Worm (Caenorhabditis elegans) whole organism, midembryonic: Measurements from ENCODE around the gene cab-1.

Source experiments
- T22C8.4 ChIP-seq: fragments of 200-800 bp; sonication (Bioruptor generic); IDR thresholded peaks from 2 replicates; pipeline ENCODE4 v1.3.6; 2022; ENCODE audit warnings: missing genetic modification characterization, missing compliant biosample characterization
- cog-1 ChIP-seq: sonication (generic microtip); optimal IDR thresholded peaks from 2 replicates; lab custom pipeline; 2016; ENCODE audit warnings: missing genetic modification characterization, missing compliant biosample characterization
- flt-1 ChIP-seq: fragments of 200-800 bp; sonication (Bioruptor generic); IDR thresholded peaks from 2 replicates; pipeline ENCODE4 v1.3.6; 2022; ENCODE audit warnings: missing genetic modification characterization, missing compliant biosample characterization
- klf-2 ChIP-seq: fragments of 200-800 bp; sonication (Bioruptor generic); conservative IDR thresholded peaks from 2 replicates; pipeline ENCODE4 v1.3.6; 2022; ENCODE audit warnings: missing genetic modification reagents, missing genetic modification characterization, missing compliant biosample characterization
- med-1 ChIP-seq: sonication (generic microtip); optimal IDR thresholded peaks from 2 replicates; lab custom pipeline; 2017; ENCODE audit warnings: missing genetic modification characterization, mild to moderate bottlenecking, missing compliant biosample characterization, antibody characterized with exemption, missing genetic modification reagents; ENCODE audit not compliant: insufficient read depth
- ref-1 ChIP-seq: fragments of 200-800 bp; sonication (Bioruptor generic); conservative IDR thresholded peaks from 2 replicates; pipeline ENCODE4 v1.3.6; 2022; ENCODE audit warnings: missing genetic modification reagents, missing genetic modification characterization, missing compliant biosample characterization
- tab-1 ChIP-seq: fragments of 200-800 bp; sonication (Bioruptor generic); IDR thresholded peaks from 2 replicates; pipeline ENCODE4 v1.3.6; 2022; ENCODE audit warnings: missing genetic modification characterization, missing compliant biosample characterization
- ztf-23 ChIP-seq: fragments of 200-800 bp; sonication (Bioruptor generic); IDR thresholded peaks from 2 replicates; pipeline ENCODE4 v1.3.6; 2022; ENCODE audit warnings: missing genetic modification reagents, missing genetic modification characterization, missing compliant biosample characterization
- ztf-29 ChIP-seq: fragments of 200-800 bp; sonication (Bioruptor generic); IDR thresholded peaks from 2 replicates; pipeline ENCODE4 v1.3.6; 2022; ENCODE audit warnings: missing genetic modification reagents, missing genetic modification characterization, missing compliant biosample characterization

cab-1 gene

DNA sequence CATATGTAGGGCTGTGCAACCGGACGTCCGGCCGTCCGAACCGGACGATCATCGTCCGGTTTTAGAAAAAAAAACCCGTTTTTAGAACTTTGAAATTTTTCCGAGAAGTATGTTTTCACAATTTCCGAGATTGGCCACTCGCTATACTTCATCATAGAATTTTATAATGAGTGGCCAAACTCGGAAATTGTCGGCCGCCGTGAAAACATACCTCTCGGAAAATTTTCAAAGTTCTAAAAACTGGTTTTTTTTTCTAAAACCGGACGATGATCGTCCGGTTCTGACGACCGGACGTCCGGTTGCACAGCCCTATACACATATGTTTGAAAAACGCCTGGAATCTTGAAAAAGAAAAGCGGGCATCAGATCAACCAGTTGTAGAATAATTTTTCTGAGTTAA, 14.4 kb upstream of the cab-1 start:
- TF ChIP-seq ref-1 (GFP tag; lab: Robert Waterston, UW) (no peak), med-1 (GFP tag; lab: Kevin White, UChicago) (no peak), klf-2 (GFP tag; lab: Robert Waterston, UW) (no peak), cog-1 (tag; lab: Kevin White, UChicago) (no peak), tab-1 (GFP tag; lab: Robert Waterston, UW) (no peak), flt-1 (GFP tag; lab: Robert Waterston, UW) (no peak), ztf-29 (GFP tag; lab: Robert Waterston, UW) (no peak), ztf-23 (GFP tag; lab: Robert Waterston, UW) (no peak), T22C8.4 (GFP tag; lab: Robert Waterston, UW) (no peak)

DNA sequence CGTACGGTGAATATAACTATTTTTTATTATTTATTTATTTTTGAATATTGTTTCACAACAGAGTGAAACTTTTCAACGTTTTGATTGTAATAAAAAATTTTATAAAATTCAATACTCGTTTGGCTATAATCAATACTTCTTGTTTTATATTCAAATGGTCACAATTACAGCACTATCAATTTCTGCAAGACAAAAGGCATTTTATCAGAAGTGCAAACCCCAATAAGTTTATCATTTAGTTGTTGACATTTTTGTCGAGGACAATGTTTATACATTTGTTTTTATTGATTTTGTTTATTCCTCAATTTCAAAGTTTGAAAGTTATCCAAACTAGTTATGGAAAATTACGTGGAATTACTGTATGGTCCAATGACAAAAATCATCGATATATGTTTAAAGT, 13.3 kb upstream of the cab-1 start, which contains the start of gene cest-9.1:
cest-9.1 (plus strand) TSS at position 213 of the 400 bp plus-strand sequence.
- no peak for TF ChIP-seq klf-2 (GFP tag; lab: Robert Waterston, UW)
- TF ChIP-seq ref-1 (GFP tag; lab: Robert Waterston, UW), result no peak
- no peak for TF ChIP-seq flt-1 (GFP tag; lab: Robert Waterston, UW)
- TF ChIP-seq tab-1 (GFP tag; lab: Robert Waterston, UW), result no peak
- no peak for TF ChIP-seq ztf-29 (GFP tag; lab: Robert Waterston, UW)
- no peak for TF ChIP-seq ztf-23 (GFP tag; lab: Robert Waterston, UW)
- no peak for TF ChIP-seq cog-1 (tag; lab: Kevin White, UChicago)
- no peak for TF ChIP-seq T22C8.4 (GFP tag; lab: Robert Waterston, UW)
- no peak for TF ChIP-seq med-1 (GFP tag; lab: Kevin White, UChicago)

ce11 chrX:12222723-12223122, 10.0 kb upstream of the cab-1 start:
- TF ChIP-seq cog-1 (tag; lab: Kevin White, UChicago) (no peak), tab-1 (GFP tag; lab: Robert Waterston, UW) (no peak), klf-2 (GFP tag; lab: Robert Waterston, UW) (no peak), ztf-29 (GFP tag; lab: Robert Waterston, UW) (no peak), ref-1 (GFP tag; lab: Robert Waterston, UW) (no peak)

- TF ChIP-seq cog-1 (tag; lab: Kevin White, UChicago) (no peak), med-1 (GFP tag; lab: Kevin White, UChicago) (no peak), klf-2 (GFP tag; lab: Robert Waterston, UW) (no peak), flt-1 (GFP tag; lab: Robert Waterston, UW) (no peak), ref-1 (GFP tag; lab: Robert Waterston, UW) (no peak), ztf-29 (GFP tag; lab: Robert Waterston, UW) (no peak), ztf-23 (GFP tag; lab: Robert Waterston, UW) (no peak), T22C8.4 (GFP tag; lab: Robert Waterston, UW) (no peak), tab-1 (GFP tag; lab: Robert Waterston, UW) (no peak)
Measured at ce11 chrX:12221817-12222216, 9.1 kb upstream of the cab-1 start, which contains the start of gene cest-9.2. Gene cest-9.2, plus strand, starts transcription at chrX:12222117.

- TF ChIP-seq T22C8.4 (GFP tag; lab: Robert Waterston, UW) (no peak), ztf-29 (GFP tag; lab: Robert Waterston, UW) (no peak), flt-1 (GFP tag; lab: Robert Waterston, UW) (no peak), ztf-23 (GFP tag; lab: Robert Waterston, UW) (no peak), cog-1 (tag; lab: Kevin White, UChicago) (no peak), klf-2 (GFP tag; lab: Robert Waterston, UW) (no peak), tab-1 (GFP tag; lab: Robert Waterston, UW) (no peak), ref-1 (GFP tag; lab: Robert Waterston, UW) (no peak), med-1 (GFP tag; lab: Kevin White, UChicago) (no peak)
Measured at ce11 chrX:12219477-12219876, 6.8 kb upstream of the cab-1 start, which contains the start of gene cest-8. Gene cest-8, plus strand, starts transcription at chrX:12219660.

ce11 chrX:12216943-12217342, 4.2 kb upstream of the cab-1 start, which contains the start of gene C23H4.8:
Gene C23H4.8, plus strand, starts transcription at chrX:12217243.
- TF ChIP-seq med-1 (GFP tag; lab: Kevin White, UChicago) (no peak), ref-1 (GFP tag; lab: Robert Waterston, UW) (no peak), ztf-29 (GFP tag; lab: Robert Waterston, UW) (no peak), T22C8.4 (GFP tag; lab: Robert Waterston, UW) (no peak), tab-1 (GFP tag; lab: Robert Waterston, UW) (no peak), ztf-23 (GFP tag; lab: Robert Waterston, UW) (no peak), klf-2 (GFP tag; lab: Robert Waterston, UW) (no peak), flt-1 (GFP tag; lab: Robert Waterston, UW) (no peak), cog-1 (tag; lab: Kevin White, UChicago) (no peak)

- TF ChIP-seq cog-1 (tag; lab: Kevin White, UChicago) (no peak), med-1 (GFP tag; lab: Kevin White, UChicago) (no peak), klf-2 (GFP tag; lab: Robert Waterston, UW) (no peak), tab-1 (GFP tag; lab: Robert Waterston, UW) (no peak), T22C8.4 (GFP tag; lab: Robert Waterston, UW) (no peak), ztf-23 (GFP tag; lab: Robert Waterston, UW) (no peak), ref-1 (GFP tag; lab: Robert Waterston, UW) (no peak), flt-1 (GFP tag; lab: Robert Waterston, UW) (no peak), ztf-29 (GFP tag; lab: Robert Waterston, UW) (no peak)
Measured at ce11 chrX:12210145-12211032, 2.3 kb downstream of the cab-1 start.

ce11 chrX:12207078-12207477, 5.6 kb downstream of the cab-1 start:
- TF ChIP-seq T22C8.4 (GFP tag; lab: Robert Waterston, UW), result no peak
- no peak for TF ChIP-seq ref-1 (GFP tag; lab: Robert Waterston, UW)
- TF ChIP-seq flt-1 (GFP tag; lab: Robert Waterston, UW), result no peak
- TF ChIP-seq med-1 (GFP tag; lab: Kevin White, UChicago), result no peak
- no peak for TF ChIP-seq ztf-23 (GFP tag; lab: Robert Waterston, UW)
- TF ChIP-seq cog-1 (tag; lab: Kevin White, UChicago), result no peak
- no peak for TF ChIP-seq ztf-29 (GFP tag; lab: Robert Waterston, UW)
- TF ChIP-seq klf-2 (GFP tag; lab: Robert Waterston, UW), result no peak
- no peak for TF ChIP-seq tab-1 (GFP tag; lab: Robert Waterston, UW)
